Worm (Caenorhabditis elegans) whole organism, L1 larva: ENCODE measurements around the gene rme-4.
A peak's percentile ranks its signal among the peaks of the same experiment; 100 is the strongest.

ENCODE experiments used
- C34B4.2 ChIP-seq: sonication (generic microtip); optimal IDR thresholded peaks from 2 replicates; lab custom pipeline; 2017; ENCODE audit warnings: mild to moderate bottlenecking, missing genetic modification characterization, missing compliant biosample characterization
- Y116A8C.19 ChIP-seq: sonication (generic microtip); optimal IDR thresholded peaks from 2 replicates; lab custom pipeline; 2016; ENCODE audit warnings: missing compliant biosample characterization, missing genetic modification characterization, borderline replicate concordance
- aly-2 ChIP-seq: fragments of 150-350 bp; optimal IDR thresholded peaks from 2 replicates; lab custom pipeline; 2014; ENCODE audit warnings: missing biosample characterization, missing genetic modification characterization
- blmp-1 ChIP-seq: fragments of 150-350 bp; optimal IDR thresholded peaks from 2 replicates; lab custom pipeline; 2014; ENCODE audit warnings: missing biosample characterization, missing genetic modification characterization
- ceh-8 ChIP-seq: fragments of 200-800 bp; sonication (Bioruptor generic); optimal IDR thresholded peaks from 2 replicates; lab custom pipeline; 2018; ENCODE audit warnings: mild to moderate bottlenecking, missing genetic modification characterization, moderate library complexity, missing compliant biosample characterization
- ceh-88 ChIP-seq: fragments of 200-800 bp; sonication (Bioruptor generic); IDR thresholded peaks from 2 replicates; pipeline ENCODE4 v1.3.6; 2022; ENCODE audit warnings: missing genetic modification characterization, missing compliant biosample characterization
- ceh-90 ChIP-seq: sonication (generic microtip); optimal IDR thresholded peaks from 2 replicates; lab custom pipeline; 2016; ENCODE audit warnings: missing genetic modification characterization, missing compliant biosample characterization
- dpl-1 ChIP-seq, 3 experiments: fragments of 150-350 bp in 2 of 3; sonication (generic microtip) in 1 of 3; optimal IDR thresholded peaks; 2 replicates each; lab custom pipeline; 2014 to 2017; ENCODE audit warnings: missing biosample characterization in 3 of 3, missing genetic modification characterization in 3 of 3, missing genetic modification reagents in 3 of 3
- efl-1 ChIP-seq, 4 experiments: fragments of 150-350 bp; optimal IDR thresholded peaks in 3 of 4; peaks in 1 of 4; 1 replicate in 1 of 4; 2 replicates in 3 of 4; lab custom pipeline; 2014; ENCODE audit warnings: missing biosample characterization in 2 of 4, missing genetic modification characterization in 2 of 4, missing genetic modification reagents in 2 of 4
- efl-3 ChIP-seq: fragments of 200-800 bp; sonication (Bioruptor generic); optimal IDR thresholded peaks from 2 replicates; lab custom pipeline; 2018; ENCODE audit warnings: mild to moderate bottlenecking, missing genetic modification characterization, missing compliant biosample characterization
- egl-13 ChIP-seq: sonication (generic microtip); optimal IDR thresholded peaks from 2 replicates; lab custom pipeline; 2016; ENCODE audit warnings: missing genotype, missing genetic modification reagents, missing genetic modification characterization, missing compliant biosample characterization
- egl-27 ChIP-seq, 2 experiments: fragments of 150-350 bp in 1 of 2; sonication (generic microtip); optimal IDR thresholded peaks; 3 replicates each; lab custom pipeline; 2017 to 2018; ENCODE audit warnings: missing biosample characterization in 2 of 2, missing genetic modification characterization in 2 of 2, missing genetic modification reagents in 2 of 2
- elt-2 ChIP-seq: sonication (generic microtip); optimal IDR thresholded peaks from 2 replicates; lab custom pipeline; 2016; ENCODE audit warnings: missing genetic modification characterization, mild to moderate bottlenecking, inconsistent platforms, missing compliant biosample characterization, missing genetic modification reagents
- elt-3 ChIP-seq, 6 experiments: fragments of 150-350 bp in 1 of 6; sonication (generic microtip); optimal IDR thresholded peaks; 2 replicates each; lab custom pipeline; 2017 to 2018; ENCODE audit warnings: missing biosample characterization in 6 of 6, missing genetic modification characterization in 6 of 6, inconsistent platforms in 1 of 6
- fkh-10 ChIP-seq: sonication (generic microtip); optimal IDR thresholded peaks from 2 replicates; lab custom pipeline; 2017; ENCODE audit warnings: missing biosample characterization, missing genetic modification reagents, missing genetic modification characterization
- fkh-4 ChIP-seq: sonication (generic microtip); optimal IDR thresholded peaks from 2 replicates; lab custom pipeline; 2016; ENCODE audit warnings: missing compliant biosample characterization, missing genetic modification characterization, borderline replicate concordance
- grh-1 ChIP-seq: fragments of 200-800 bp; sonication (Bioruptor generic); IDR thresholded peaks from 2 replicates; pipeline ENCODE4 v1.3.6; 2022; ENCODE audit warnings: missing genetic modification reagents, missing genetic modification characterization, missing compliant biosample characterization
- hpl-2 ChIP-seq: fragments of 150-350 bp; optimal IDR thresholded peaks from 2 replicates; lab custom pipeline; 2014; ENCODE audit warnings: missing biosample characterization, missing genetic modification reagents, missing genetic modification characterization
- lin-13 ChIP-seq: fragments of 150-350 bp; optimal IDR thresholded peaks from 2 replicates; lab custom pipeline; 2014; ENCODE audit warnings: missing biosample characterization, missing genetic modification reagents, missing genetic modification characterization
- lin-14 ChIP-seq: fragments of 200-800 bp; sonication (Bioruptor generic); optimal IDR thresholded peaks from 2 replicates; lab custom pipeline; 2018; ENCODE audit warnings: mild to moderate bottlenecking, missing genetic modification characterization, moderate library complexity, missing compliant biosample characterization
- lin-35 ChIP-seq, 2 experiments: fragments of 150-350 bp; optimal IDR thresholded peaks; 2 replicates each; lab custom pipeline; 2014; ENCODE audit warnings: missing biosample characterization in 2 of 2, missing genetic modification characterization in 2 of 2, missing genetic modification reagents in 2 of 2
- lin-39 ChIP-seq: fragments of 150-350 bp; optimal IDR thresholded peaks from 2 replicates; lab custom pipeline; 2014; ENCODE audit warnings: missing biosample characterization, missing genetic modification reagents, missing genetic modification characterization
- lsy-2 ChIP-seq, 2 experiments: fragments of 150-350 bp; optimal IDR thresholded peaks; 2 replicates each; lab custom pipeline; 2014; ENCODE audit warnings: missing biosample characterization in 2 of 2, missing genetic modification characterization in 2 of 2
- mep-1 ChIP-seq: fragments of 150-350 bp; optimal IDR thresholded peaks from 2 replicates; lab custom pipeline; 2014; ENCODE audit warnings: missing biosample characterization, missing genetic modification characterization
- nhr-11 ChIP-seq: fragments of 150-350 bp; optimal IDR thresholded peaks from 2 replicates; lab custom pipeline; 2014; ENCODE audit warnings: missing biosample characterization, missing genetic modification characterization
- nhr-12 ChIP-seq: sonication (generic microtip); optimal IDR thresholded peaks from 2 replicates; lab custom pipeline; 2017; ENCODE audit warnings: missing biosample characterization, missing genetic modification characterization
- nhr-19 ChIP-seq: fragments of 200-800 bp; sonication (Bioruptor generic); conservative IDR thresholded peaks from 2 replicates; pipeline ENCODE4 v1.3.6; 2022; ENCODE audit warnings: missing genetic modification characterization, missing compliant biosample characterization
- nhr-20 ChIP-seq: sonication (generic microtip); optimal IDR thresholded peaks from 2 replicates; lab custom pipeline; 2016; ENCODE audit warnings: mild to moderate bottlenecking, missing genetic modification characterization, missing compliant biosample characterization
- nhr-47 ChIP-seq: sonication (generic microtip); optimal IDR thresholded peaks from 2 replicates; lab custom pipeline; 2016; ENCODE audit warnings: mild to moderate bottlenecking, missing genetic modification characterization, moderate library complexity, missing compliant biosample characterization
- nhr-71 ChIP-seq: sonication (generic microtip); optimal IDR thresholded peaks from 2 replicates; lab custom pipeline; 2016; ENCODE audit warnings: mild to moderate bottlenecking, missing genetic modification characterization, moderate library complexity, missing compliant biosample characterization
- nhr-84 ChIP-seq: sonication (generic microtip); optimal IDR thresholded peaks from 2 replicates; lab custom pipeline; 2017; ENCODE audit warnings: missing biosample characterization, missing genetic modification characterization
- nhr-85 ChIP-seq: sonication (generic microtip); peaks from one replicate; lab custom pipeline; 2016; ENCODE audit warnings: missing genetic modification characterization, inconsistent platforms, missing compliant biosample characterization
- nhr-90 ChIP-seq: sonication (generic microtip); optimal IDR thresholded peaks from 2 replicates; lab custom pipeline; 2016; ENCODE audit warnings: mild to moderate bottlenecking, missing genetic modification characterization, missing compliant biosample characterization; ENCODE audit not compliant: poor library complexity
- pqm-1 ChIP-seq: sonication (generic microtip); optimal IDR thresholded peaks from 3 replicates; lab custom pipeline; 2017; ENCODE audit warnings: missing biosample characterization, missing genetic modification characterization
- rnt-1 ChIP-seq: sonication (generic microtip); optimal IDR thresholded peaks from 2 replicates; lab custom pipeline; 2016; ENCODE audit warnings: mild to moderate bottlenecking, missing genetic modification characterization, moderate library complexity, missing compliant biosample characterization
- skn-1 ChIP-seq: fragments of 150-350 bp; optimal IDR thresholded peaks from 2 replicates; lab custom pipeline; 2014; ENCODE audit warnings: missing biosample characterization, missing genetic modification characterization
- snu-23 ChIP-seq: sonication (generic microtip); optimal IDR thresholded peaks from 2 replicates; lab custom pipeline; 2016; ENCODE audit warnings: missing genetic modification characterization, missing compliant biosample characterization
- sox-4 ChIP-seq: sonication (generic microtip); optimal IDR thresholded peaks from 2 replicates; lab custom pipeline; 2016; ENCODE audit warnings: missing genetic modification characterization, missing compliant biosample characterization
- sptf-1 ChIP-seq: fragments of 150-350 bp; optimal IDR thresholded peaks from 2 replicates; lab custom pipeline; 2014; ENCODE audit warnings: missing biosample characterization, missing genetic modification characterization
- swsn-7 ChIP-seq: sonication (generic microtip); optimal IDR thresholded peaks from 2 replicates; lab custom pipeline; 2016; ENCODE audit warnings: missing genetic modification characterization, missing compliant biosample characterization
- tbx-2 ChIP-seq: sonication (generic microtip); optimal IDR thresholded peaks from 2 replicates; lab custom pipeline; 2016; ENCODE audit warnings: missing genetic modification characterization, missing compliant biosample characterization
- unc-130 ChIP-seq: fragments of 150-350 bp; optimal IDR thresholded peaks from 2 replicates; lab custom pipeline; 2017; ENCODE audit warnings: missing biosample characterization, missing genetic modification characterization, inconsistent platforms
- unc-30 ChIP-seq: sonication (generic microtip); optimal IDR thresholded peaks from 2 replicates; lab custom pipeline; 2017; ENCODE audit warnings: missing biosample characterization, missing genetic modification characterization
- unc-62 ChIP-seq: fragments of 150-350 bp; optimal IDR thresholded peaks from 2 replicates; lab custom pipeline; 2014; ENCODE audit warnings: missing biosample characterization, missing genetic modification reagents, missing genetic modification characterization
- xbp-1 ChIP-seq: sonication (generic microtip); optimal IDR thresholded peaks from 2 replicates; lab custom pipeline; 2016; ENCODE audit warnings: missing genetic modification characterization, missing compliant biosample characterization
- zag-1 ChIP-seq: fragments of 150-350 bp; optimal IDR thresholded peaks from 2 replicates; lab custom pipeline; 2014; ENCODE audit warnings: missing biosample characterization, missing genetic modification characterization
- zip-4 ChIP-seq: fragments of 200-800 bp; sonication (Bioruptor generic); optimal IDR thresholded peaks from 2 replicates; lab custom pipeline; 2018; ENCODE audit warnings: mild to moderate bottlenecking, missing genetic modification characterization, moderate library complexity, missing compliant biosample characterization

Gene rme-4

ce11 chrX:10333301-10333854, 46.3 kb downstream of the rme-4 start, which contains the start of gene R07E3.4:
Gene R07E3.4 (minus strand): TSS chrX:10333351.
- TF ChIP-seq sox-4 (tag; lab: Kevin White, UChicago) (no peak), egl-13 (tag; lab: Kevin White, UChicago) (no peak), ceh-88 (GFP tag; lab: Robert Waterston, UW) (no peak), zag-1 (tag; lab: Kevin White, UChicago) (no peak), egl-27 (tag; optimal IDR thresholded peaks at IDR 0.05; lab: Kevin White, UChicago) (peak in 1 of 2 experiments; percentile 17), snu-23 (GFP tag; lab: Kevin White, UChicago) (peak; percentile 54), nhr-11 (tag; lab: Kevin White, UChicago) (peak; percentile 72), nhr-71 (peak; percentile 80), nhr-85 (tag; lab: Kevin White, UChicago) (peak; percentile 92), dpl-1 (GFP tag; optimal IDR thresholded peaks at IDR 0.05; lab: Kevin White, UChicago) (no peak), ceh-90 (no peak), lin-14 (GFP tag; lab: Kevin White, UChicago) (peak; percentile 75), lin-35 (GFP tag; optimal IDR thresholded peaks at IDR 0.05; lab: Kevin White, UChicago) (peak in 1 of 2 experiments; percentile 16), nhr-90 (tag; lab: Kevin White, UChicago) (peak; percentile 40), ceh-8 (GFP tag; lab: Kevin White, UChicago) (no peak), nhr-12 (tag; lab: Kevin White, UChicago) (no peak), nhr-19 (GFP tag; lab: Robert Waterston, UW) (peak; percentile 68), unc-62 (GFP tag; lab: Kevin White, UChicago) (no peak), rnt-1 (peak; percentile 65), hpl-2 (no peak), tbx-2 (tag; lab: Kevin White, UChicago) (peak; percentile 30), zip-4 (GFP tag; lab: Kevin White, UChicago) (no peak), fkh-4 (tag; lab: Kevin White, UChicago) (no peak), fkh-10 (no peak), grh-1 (peak; percentile 61), nhr-20 (tag; lab: Kevin White, UChicago) (peak; percentile 86), sptf-1 (no peak), C34B4.2 (tag; lab: Kevin White, UChicago) (no peak), lin-39 (no peak), efl-1 (optimal IDR thresholded peaks at IDR 0.05; lab: Kevin White, UChicago) (no peak), efl-1 (GFP tag; optimal IDR thresholded peaks at IDR 0.05 in 1 of 2; lab: Kevin White, UChicago) (no peak), lin-13 (GFP tag; lab: Kevin White, UChicago) (no peak), elt-3 (tag; optimal IDR thresholded peaks at IDR 0.05; lab: Kevin White, UChicago) (peak in 1 of 6 experiments; percentile 28), nhr-47 (tag; lab: Kevin White, UChicago) (no peak), unc-130 (peak; percentile 16), aly-2 (no peak), blmp-1 (tag; lab: Kevin White, UChicago) (peak; percentile 25), unc-30 (tag; lab: Kevin White, UChicago) (no peak), pqm-1 (tag; lab: Kevin White, UChicago) (peak; percentile 9), mep-1 (tag; lab: Kevin White, UChicago) (peak; percentile 18), xbp-1 (tag; lab: Kevin White, UChicago) (peak; percentile 4), skn-1 (tag; lab: Kevin White, UChicago) (no peak), nhr-84 (no peak), swsn-7 (tag; lab: Kevin White, UChicago) (no peak), elt-2 (tag; lab: Kevin White, UChicago) (peak; percentile 79), efl-3 (no peak), Y116A8C.19 (tag; lab: Kevin White, UChicago) (no peak), lsy-2 (tag; optimal IDR thresholded peaks at IDR 0.05; lab: Kevin White, UChicago) (peak in 1 of 2 experiments; percentile 1)
